Worm (Caenorhabditis elegans) whole organism, L2 larva: Measurements from ENCODE around the gene Y51H7C.1.

Source experiments
- C34F6.9 ChIP-seq: fragments of 150-350 bp; optimal IDR thresholded peaks from 2 replicates; lab custom pipeline; 2014; ENCODE audit warnings: missing biosample characterization, missing genetic modification characterization
- R02D3.7 ChIP-seq: fragments of 150-350 bp; optimal IDR thresholded peaks from 2 replicates; lab custom pipeline; 2014; ENCODE audit warnings: missing biosample characterization, missing genetic modification characterization
- Y55F3AM.14 ChIP-seq: fragments of 200-800 bp; sonication (Bioruptor generic); optimal IDR thresholded peaks from 2 replicates; lab custom pipeline; 2018; ENCODE audit warnings: mild to moderate bottlenecking, missing genetic modification characterization, missing compliant biosample characterization
- alr-1 ChIP-seq: fragments of 150-350 bp; optimal IDR thresholded peaks from 2 replicates; lab custom pipeline; 2014; ENCODE audit warnings: missing biosample characterization, missing genetic modification characterization
- aly-2 ChIP-seq: fragments of 150-350 bp; optimal IDR thresholded peaks from 2 replicates; lab custom pipeline; 2014; ENCODE audit warnings: missing biosample characterization, missing genetic modification characterization
- ama-1 ChIP-seq: fragments of 150-350 bp; optimal IDR thresholded peaks from 2 replicates; lab custom pipeline; 2018; ENCODE audit warnings: inconsistent platforms
- blmp-1 ChIP-seq: sonication (generic microtip); optimal IDR thresholded peaks from 2 replicates; lab custom pipeline; 2017; ENCODE audit warnings: missing genetic modification characterization, mild to moderate bottlenecking, missing compliant biosample characterization, antibody characterized with exemption, moderate library complexity; ENCODE audit not compliant: insufficient read depth
- ceh-82 ChIP-seq: fragments of 150-350 bp; optimal IDR thresholded peaks from 2 replicates; lab custom pipeline; 2014; ENCODE audit warnings: missing biosample characterization, missing genetic modification characterization
- crh-2 ChIP-seq: sonication (generic microtip); optimal IDR thresholded peaks from 2 replicates; lab custom pipeline; 2017; ENCODE audit warnings: missing biosample characterization, missing genetic modification characterization
- dmd-4 ChIP-seq: sonication (generic microtip); optimal IDR thresholded peaks from 2 replicates; lab custom pipeline; 2017; ENCODE audit warnings: missing biosample characterization, missing genetic modification characterization
- egl-27 ChIP-seq: sonication (generic microtip); optimal IDR thresholded peaks from 3 replicates; lab custom pipeline; 2017; ENCODE audit warnings: missing biosample characterization, missing genetic modification reagents, missing genetic modification characterization
- fos-1 ChIP-seq: fragments of 150-350 bp; optimal IDR thresholded peaks from 2 replicates; lab custom pipeline; 2014; ENCODE audit warnings: missing biosample characterization, missing genetic modification characterization
- gmeb-1 ChIP-seq: fragments of 150-350 bp; optimal IDR thresholded peaks from 2 replicates; lab custom pipeline; 2014; ENCODE audit warnings: missing biosample characterization, missing genetic modification characterization
- lin-11 ChIP-seq: fragments of 150-350 bp; sonication (generic microtip); optimal IDR thresholded peaks from 2 replicates; lab custom pipeline; 2014; ENCODE audit warnings: missing biosample characterization, missing genetic modification characterization, inconsistent platforms, mixed read lengths
- mab-5 ChIP-seq: fragments of 150-350 bp; optimal IDR thresholded peaks from 2 replicates; lab custom pipeline; 2014; ENCODE audit warnings: missing biosample characterization, missing genetic modification characterization
- mbf-1 ChIP-seq: sonication (generic microtip); optimal IDR thresholded peaks from 2 replicates; lab custom pipeline; 2017; ENCODE audit warnings: missing biosample characterization, missing genetic modification characterization
- mdl-1 ChIP-seq, 2 experiments: fragments of 150-350 bp in 1 of 2; sonication (generic microtip) in 1 of 2; optimal IDR thresholded peaks; 2 replicates each; lab custom pipeline; 2017; ENCODE audit warnings: missing biosample characterization in 2 of 2, missing genetic modification characterization in 2 of 2
- nhr-10 ChIP-seq: sonication (generic microtip); optimal IDR thresholded peaks from 2 replicates; lab custom pipeline; 2017; ENCODE audit warnings: missing biosample characterization, missing genetic modification characterization
- nhr-11 ChIP-seq: fragments of 150-350 bp; optimal IDR thresholded peaks from 2 replicates; lab custom pipeline; 2014; ENCODE audit warnings: missing biosample characterization, missing genetic modification characterization
- nhr-129 ChIP-seq: fragments of 150-350 bp; optimal IDR thresholded peaks from 2 replicates; lab custom pipeline; 2014; ENCODE audit warnings: missing biosample characterization, missing genetic modification characterization
- nhr-23 ChIP-seq: fragments of 150-350 bp; optimal IDR thresholded peaks from 2 replicates; lab custom pipeline; 2014; ENCODE audit warnings: missing biosample characterization, missing genetic modification reagents, missing genetic modification characterization
- nhr-237 ChIP-seq: fragments of 150-350 bp; optimal IDR thresholded peaks from 2 replicates; lab custom pipeline; 2014; ENCODE audit warnings: missing biosample characterization, missing genetic modification characterization
- nhr-25 ChIP-seq: fragments of 150-350 bp; sonication (generic microtip); optimal IDR thresholded peaks from 3 replicates; lab custom pipeline; 2014; ENCODE audit warnings: missing biosample characterization, missing genetic modification characterization
- nhr-6 ChIP-seq: fragments of 150-350 bp; optimal IDR thresholded peaks from 2 replicates; lab custom pipeline; 2014; ENCODE audit warnings: missing biosample characterization, missing genetic modification characterization
- nhr-77 ChIP-seq: fragments of 150-350 bp; optimal IDR thresholded peaks from 2 replicates; lab custom pipeline; 2014; ENCODE audit warnings: missing biosample characterization, missing genetic modification characterization
- peb-1 ChIP-seq: fragments of 150-350 bp; optimal IDR thresholded peaks from 2 replicates; lab custom pipeline; 2014; ENCODE audit warnings: missing biosample characterization, missing genetic modification characterization
- skn-1 ChIP-seq: sonication (generic microtip); optimal IDR thresholded peaks from 2 replicates; lab custom pipeline; 2017; ENCODE audit warnings: missing biosample characterization, missing genetic modification characterization
- sma-3 ChIP-seq: sonication (generic microtip); optimal IDR thresholded peaks from 2 replicates; lab custom pipeline; 2016; ENCODE audit warnings: missing genetic modification reagents, missing genetic modification characterization, missing compliant biosample characterization
- sma-9 ChIP-seq, 2 experiments: fragments of 150-350 bp in 1 of 2; sonication (generic microtip) in 1 of 2; optimal IDR thresholded peaks; 2 replicates each; lab custom pipeline; 2014 to 2016; ENCODE audit warnings: missing genetic modification characterization in 2 of 2, mild to moderate bottlenecking in 1 of 2, missing biosample characterization in 1 of 2, missing compliant biosample characterization in 1 of 2, missing genetic modification reagents in 1 of 2, moderate library complexity in 1 of 2
- snpc-4 ChIP-seq: fragments of 150-350 bp; optimal IDR thresholded peaks from 2 replicates; lab custom pipeline; 2014; ENCODE audit warnings: missing biosample characterization, missing genetic modification characterization
- unc-39 ChIP-seq: fragments of 150-350 bp; optimal IDR thresholded peaks from 2 replicates; lab custom pipeline; 2014; ENCODE audit warnings: missing biosample characterization, missing genetic modification characterization
- unc-55 ChIP-seq: fragments of 150-350 bp; sonication (generic microtip); optimal IDR thresholded peaks from 3 replicates; lab custom pipeline; 2014; ENCODE audit warnings: missing biosample characterization, missing genetic modification reagents, missing genetic modification characterization
- unc-62 ChIP-seq: fragments of 150-350 bp; optimal IDR thresholded peaks from 2 replicates; lab custom pipeline; 2014; ENCODE audit warnings: missing biosample characterization, missing genetic modification reagents, missing genetic modification characterization
- zag-1 ChIP-seq: fragments of 150-350 bp; optimal IDR thresholded peaks from 2 replicates; lab custom pipeline; 2014; ENCODE audit warnings: missing biosample characterization, missing genetic modification characterization
- ztf-1 ChIP-seq: fragments of 200-800 bp; sonication (Bioruptor generic); conservative IDR thresholded peaks from 2 replicates; pipeline ENCODE4 v1.3.6; 2022; ENCODE audit warnings: missing genetic modification characterization, missing compliant biosample characterization
- ztf-11 ChIP-seq: sonication (generic microtip); optimal IDR thresholded peaks from 2 replicates; lab custom pipeline; 2017; ENCODE audit warnings: missing biosample characterization, missing genetic modification characterization
- ztf-4 ChIP-seq: fragments of 150-350 bp; optimal IDR thresholded peaks from 2 replicates; lab custom pipeline; 2014; ENCODE audit warnings: missing biosample characterization, missing genetic modification characterization

Gene Y51H7C.1

ce11 chrII:1477295-1477694, 9.8 kb downstream of the Y51H7C.1 start:
- TF ChIP-seq nhr-77 (tag; lab: Kevin White, UChicago) (no peak), mbf-1 (tag; lab: Kevin White, UChicago) (no peak), sma-9 (GFP tag; optimal IDR thresholded peaks at IDR 0.05; lab: Kevin White, UChicago) (no peak), sma-9 (tag; optimal IDR thresholded peaks at IDR 0.05; lab: Kevin White, UChicago) (no peak), ztf-1 (GFP tag; lab: Robert Waterston, UW) (no peak), mdl-1 (tag; optimal IDR thresholded peaks at IDR 0.05; lab: Kevin White, UChicago) (no peak), nhr-237 (no peak), egl-27 (tag; lab: Kevin White, UChicago) (no peak), gmeb-1 (no peak), mab-5 (tag; lab: Kevin White, UChicago) (no peak), sma-3 (GFP tag; lab: Kevin White, UChicago) (no peak), R02D3.7 (tag; lab: Kevin White, UChicago) (no peak), nhr-11 (tag; lab: Kevin White, UChicago) (no peak), ama-1 (lab: Kevin White, UChicago) (no peak)

ce11 chrII:1477975-1478374, 10.4 kb downstream of the Y51H7C.1 start:
- no peak for TF ChIP-seq unc-55 (GFP tag; lab: Kevin White, UChicago)
- TF ChIP-seq nhr-77 (tag; lab: Kevin White, UChicago): no peak
- TF ChIP-seq nhr-23 (tag; lab: Kevin White, UChicago): no peak
- no peak for TF ChIP-seq ztf-4 (tag; lab: Kevin White, UChicago)
- TF ChIP-seq peb-1 (tag; lab: Kevin White, UChicago): no peak
- no peak for TF ChIP-seq R02D3.7 (tag; lab: Kevin White, UChicago)
- TF ChIP-seq unc-39 (tag; lab: Kevin White, UChicago): no peak
- no peak for TF ChIP-seq nhr-237
- TF ChIP-seq unc-62 (GFP tag; lab: Kevin White, UChicago): no peak
- TF ChIP-seq nhr-129 (tag; lab: Kevin White, UChicago): no peak
- TF ChIP-seq skn-1 (tag; lab: Kevin White, UChicago): no peak
- TF ChIP-seq sma-9 (GFP tag; optimal IDR thresholded peaks at IDR 0.05; lab: Kevin White, UChicago): no peak
- TF ChIP-seq sma-9 (tag; optimal IDR thresholded peaks at IDR 0.05; lab: Kevin White, UChicago): no peak
- no peak for TF ChIP-seq mdl-1 (tag; optimal IDR thresholded peaks at IDR 0.05; lab: Kevin White, UChicago)

- TF ChIP-seq snpc-4 (tag; lab: Kevin White, UChicago) (no peak), fos-1 (no peak), lin-11 (tag; lab: Kevin White, UChicago) (no peak), mbf-1 (tag; lab: Kevin White, UChicago) (no peak), unc-62 (GFP tag; lab: Kevin White, UChicago) (no peak), dmd-4 (no peak), nhr-129 (tag; lab: Kevin White, UChicago) (no peak), ceh-82 (no peak), Y55F3AM.14 (no peak), alr-1 (tag; lab: Kevin White, UChicago) (no peak), ztf-1 (GFP tag; lab: Robert Waterston, UW) (no peak), aly-2 (no peak), nhr-23 (tag; lab: Kevin White, UChicago) (no peak), unc-39 (tag; lab: Kevin White, UChicago) (no peak), blmp-1 (no peak), crh-2 (no peak), zag-1 (no peak), nhr-10 (tag; lab: Kevin White, UChicago) (no peak)
- TF ChIP-seq, all 48 proteins: peak for 0
Observed at ce11 chrII:1478522-1478921, 11.0 kb downstream of the Y51H7C.1 start.

- TF ChIP-seq nhr-25 (tag; lab: Kevin White, UChicago) (no peak), lin-11 (tag; lab: Kevin White, UChicago) (no peak), nhr-129 (tag; lab: Kevin White, UChicago) (no peak), alr-1 (tag; lab: Kevin White, UChicago) (no peak), nhr-10 (tag; lab: Kevin White, UChicago) (no peak)
Observed at ce11 chrII:1481660-1482059, 14.1 kb downstream of the Y51H7C.1 start.

- TF ChIP-seq C34F6.9 (tag; lab: Kevin White, UChicago) (no peak), nhr-77 (tag; lab: Kevin White, UChicago) (no peak), snpc-4 (tag; lab: Kevin White, UChicago) (no peak), ztf-4 (tag; lab: Kevin White, UChicago) (no peak), nhr-6 (tag; lab: Kevin White, UChicago) (no peak), ztf-11 (no peak), blmp-1 (no peak), lin-11 (tag; lab: Kevin White, UChicago) (no peak)
Observed at ce11 chrII:1482419-1482818, 14.9 kb downstream of the Y51H7C.1 start.
